Worm (Caenorhabditis elegans) whole organism, L3 larva: ENCODE data around the gene pdha-1.

Experiments used
- R02D3.7 ChIP-seq: fragments of 150-350 bp; optimal IDR thresholded peaks from 2 replicates; lab custom pipeline; 2014; ENCODE audit warnings: missing biosample characterization, missing genetic modification characterization
- ZK546.5 ChIP-seq: sonication (generic microtip); optimal IDR thresholded peaks from 2 replicates; lab custom pipeline; 2017; ENCODE audit warnings: missing biosample characterization, missing genetic modification characterization
- ama-1 ChIP-seq: fragments of 150-350 bp; optimal IDR thresholded peaks from 2 replicates; lab custom pipeline; 2018
- ceh-16 ChIP-seq: sonication (generic microtip); optimal IDR thresholded peaks from 2 replicates; lab custom pipeline; 2017; ENCODE audit warnings: missing biosample characterization, missing genetic modification characterization
- ceh-28 ChIP-seq: fragments of 150-350 bp; optimal IDR thresholded peaks from 2 replicates; lab custom pipeline; 2014; ENCODE audit warnings: missing biosample characterization, missing genetic modification reagents, missing genetic modification characterization
- ceh-82 ChIP-seq: fragments of 150-350 bp; optimal IDR thresholded peaks from 2 replicates; lab custom pipeline; 2014; ENCODE audit warnings: missing biosample characterization, missing genetic modification characterization
- ceh-9 ChIP-seq: sonication (generic microtip); optimal IDR thresholded peaks from 2 replicates; lab custom pipeline; 2018; ENCODE audit warnings: missing biosample characterization, missing genetic modification characterization
- daf-12 ChIP-seq: fragments of 150-350 bp; optimal IDR thresholded peaks from 2 replicates; lab custom pipeline; 2014; ENCODE audit warnings: missing biosample characterization, missing genetic modification reagents, missing genetic modification characterization
- egl-27 ChIP-seq: sonication (generic microtip); optimal IDR thresholded peaks from 4 replicates; lab custom pipeline; 2017; ENCODE audit warnings: missing biosample characterization, missing genetic modification reagents, missing genetic modification characterization
- egl-5 ChIP-seq: fragments of 150-350 bp; optimal IDR thresholded peaks from 2 replicates; lab custom pipeline; 2017; ENCODE audit warnings: missing biosample characterization, missing genetic modification reagents, missing genetic modification characterization, inconsistent platforms
- elt-2 ChIP-seq: sonication (generic microtip); optimal IDR thresholded peaks from 2 replicates; lab custom pipeline; 2016; ENCODE audit warnings: missing genetic modification reagents, mild to moderate bottlenecking, missing genetic modification characterization, missing compliant biosample characterization
- eor-1 ChIP-seq, 2 experiments: fragments of 150-350 bp; optimal IDR thresholded peaks; 2 replicates each; lab custom pipeline; 2014 to 2018; ENCODE audit warnings: missing biosample characterization in 2 of 2, missing genetic modification characterization in 2 of 2
- fkh-10 ChIP-seq: sonication (generic microtip); optimal IDR thresholded peaks from 2 replicates; lab custom pipeline; 2017; ENCODE audit warnings: missing biosample characterization, missing genetic modification reagents, missing genetic modification characterization
- fos-1 ChIP-seq: fragments of 150-350 bp; optimal IDR thresholded peaks from 2 replicates; lab custom pipeline; 2014; ENCODE audit warnings: missing biosample characterization, missing genetic modification characterization
- hmg-11 ChIP-seq: sonication (generic microtip); optimal IDR thresholded peaks from 2 replicates; lab custom pipeline; 2016; ENCODE audit warnings: missing genetic modification characterization, missing compliant biosample characterization
- jun-1 ChIP-seq: fragments of 150-350 bp; optimal IDR thresholded peaks from 2 replicates; lab custom pipeline; 2014; ENCODE audit warnings: missing biosample characterization, missing genetic modification reagents, missing genetic modification characterization
- lin-15B ChIP-seq: fragments of 150-350 bp; optimal IDR thresholded peaks from 2 replicates; lab custom pipeline; 2014; ENCODE audit warnings: missing biosample characterization, missing genetic modification characterization
- lin-39 ChIP-seq: fragments of 150-350 bp; optimal IDR thresholded peaks from 2 replicates; lab custom pipeline; 2018; ENCODE audit warnings: missing biosample characterization, missing genetic modification reagents, missing genetic modification characterization
- lsy-12 ChIP-seq: sonication (generic microtip); optimal IDR thresholded peaks from 2 replicates; lab custom pipeline; 2016; ENCODE audit warnings: mild to moderate bottlenecking, missing genetic modification characterization, missing compliant biosample characterization
- mdl-1 ChIP-seq: fragments of 150-350 bp; optimal IDR thresholded peaks from 2 replicates; lab custom pipeline; 2014; ENCODE audit warnings: missing biosample characterization, missing genetic modification characterization
- mml-1 ChIP-seq: fragments of 150-350 bp; sonication (generic microtip); optimal IDR thresholded peaks from 3 replicates; lab custom pipeline; 2014; ENCODE audit warnings: missing biosample characterization, missing genetic modification characterization
- nfya-1 ChIP-seq: sonication (generic microtip); optimal IDR thresholded peaks from 2 replicates; lab custom pipeline; 2017; ENCODE audit warnings: missing genetic modification characterization, mild to moderate bottlenecking, missing compliant biosample characterization, antibody characterized with exemption, moderate library complexity; ENCODE audit not compliant: insufficient read depth
- nhr-11 ChIP-seq: fragments of 150-350 bp; optimal IDR thresholded peaks from 2 replicates; lab custom pipeline; 2014; ENCODE audit warnings: missing biosample characterization, missing genetic modification characterization
- nhr-23 ChIP-seq: fragments of 150-350 bp; optimal IDR thresholded peaks from 2 replicates; lab custom pipeline; 2014; ENCODE audit warnings: missing biosample characterization, missing genetic modification reagents, missing genetic modification characterization
- nhr-237 ChIP-seq: fragments of 150-350 bp; optimal IDR thresholded peaks from 2 replicates; lab custom pipeline; 2014; ENCODE audit warnings: missing biosample characterization, missing genetic modification characterization
- nhr-25 ChIP-seq: sonication (generic microtip); optimal IDR thresholded peaks from 2 replicates; lab custom pipeline; 2017; ENCODE audit warnings: missing biosample characterization, missing genetic modification characterization
- nhr-28 ChIP-seq: fragments of 150-350 bp; optimal IDR thresholded peaks from 2 replicates; lab custom pipeline; 2014; ENCODE audit warnings: missing biosample characterization, missing genetic modification characterization
- nhr-43 ChIP-seq: sonication (generic microtip); optimal IDR thresholded peaks from 2 replicates; lab custom pipeline; 2016; ENCODE audit warnings: mild to moderate bottlenecking, missing genetic modification characterization, missing compliant biosample characterization; ENCODE audit not compliant: poor library complexity, severe bottlenecking
- nhr-67 ChIP-seq: fragments of 150-350 bp; optimal IDR thresholded peaks from 2 replicates; lab custom pipeline; 2014; ENCODE audit warnings: missing biosample characterization, missing genetic modification characterization
- nhr-77 ChIP-seq: fragments of 150-350 bp; optimal IDR thresholded peaks from 2 replicates; lab custom pipeline; 2014; ENCODE audit warnings: missing biosample characterization, missing genetic modification characterization
- pha-4 ChIP-seq: fragments of 150-350 bp; optimal IDR thresholded peaks from 2 replicates; lab custom pipeline; 2014; ENCODE audit warnings: missing biosample characterization, missing genetic modification reagents, missing genetic modification characterization
- pqm-1 ChIP-seq: fragments of 150-350 bp; optimal IDR thresholded peaks from 2 replicates; lab custom pipeline; 2017; ENCODE audit warnings: missing biosample characterization, missing genetic modification characterization, inconsistent platforms
- sea-2 ChIP-seq: fragments of 150-350 bp; sonication (generic microtip); optimal IDR thresholded peaks from 4 replicates; lab custom pipeline; 2014; ENCODE audit warnings: missing biosample characterization, missing genetic modification reagents, missing genetic modification characterization
- skn-1 ChIP-seq: fragments of 150-350 bp; optimal IDR thresholded peaks from 2 replicates; lab custom pipeline; 2014; ENCODE audit warnings: missing biosample characterization, missing genetic modification characterization
- snpc-4 ChIP-seq: fragments of 150-350 bp; optimal IDR thresholded peaks from 2 replicates; lab custom pipeline; 2014; ENCODE audit warnings: missing biosample characterization, missing genetic modification characterization
- tbx-2 ChIP-seq: sonication (generic microtip); optimal IDR thresholded peaks from 2 replicates; lab custom pipeline; 2016; ENCODE audit warnings: mild to moderate bottlenecking, missing genetic modification characterization, missing compliant biosample characterization
- unc-62 ChIP-seq: fragments of 150-350 bp; sonication (generic microtip); optimal IDR thresholded peaks from 4 replicates; lab custom pipeline; 2014; ENCODE audit warnings: missing biosample characterization, missing genetic modification reagents, missing genetic modification characterization
- zag-1 ChIP-seq: fragments of 150-350 bp; optimal IDR thresholded peaks from 2 replicates; lab custom pipeline; 2014; ENCODE audit warnings: missing biosample characterization, missing genetic modification characterization
- ztf-11 ChIP-seq: fragments of 150-350 bp; optimal IDR thresholded peaks from 2 replicates; lab custom pipeline; 2014; ENCODE audit warnings: missing biosample characterization, missing genetic modification characterization
- ztf-4 ChIP-seq: fragments of 150-350 bp; optimal IDR thresholded peaks from 2 replicates; lab custom pipeline; 2014; ENCODE audit warnings: missing biosample characterization, missing genetic modification characterization

Gene pdha-1

ce11 chrII:8017380-8017779 lies 48.7 kb upstream of the pdha-1 start, which contains the start of gene zyg-11:
Gene zyg-11 (plus strand): TSS chrII:8017680.
- TF ChIP-seq pha-4 (tag; lab: Kevin White, UChicago) (peak; percentile 7), lin-15B (tag; lab: Kevin White, UChicago) (peak; percentile 63), fos-1 (no peak)

ce11 chrII:8020580-8021044 lies 45.5 kb upstream of the pdha-1 start:
- TF ChIP-seq nhr-25 (peak; percentile 21), nhr-43 (tag; lab: Kevin White, UChicago) (peak; percentile 34), skn-1 (tag; lab: Kevin White, UChicago) (no peak), nhr-23 (tag; lab: Kevin White, UChicago) (peak; percentile 6), elt-2 (peak; percentile 6), nhr-28 (tag; lab: Kevin White, UChicago) (no peak), ama-1 (peak; percentile 42), ZK546.5 (tag; lab: Kevin White, UChicago) (no peak), ztf-4 (tag; lab: Kevin White, UChicago) (peak; percentile 73)

- TF ChIP-seq snpc-4 (tag; lab: Kevin White, UChicago): no peak
- no peak for TF ChIP-seq nhr-77 (tag; lab: Kevin White, UChicago)
- TF ChIP-seq ama-1: no peak
- TF ChIP-seq ceh-9 (tag; lab: Kevin White, UChicago): no peak
- TF ChIP-seq R02D3.7 (tag; lab: Kevin White, UChicago): no peak
- no peak for TF ChIP-seq zag-1 (tag; lab: Kevin White, UChicago)
Measured at ce11 chrII:8022461-8022860, 43.6 kb upstream of the pdha-1 start, which contains the start of gene hda-2. Gene hda-2 (minus strand): TSS chrII:8022561.

- no peak for TF ChIP-seq snpc-4 (tag; lab: Kevin White, UChicago)
- no peak for TF ChIP-seq ztf-11 (tag; lab: Kevin White, UChicago)
- TF ChIP-seq daf-12 (tag; lab: Kevin White, UChicago): no peak
- TF ChIP-seq nhr-237 (tag; lab: Kevin White, UChicago): no peak
- TF ChIP-seq mdl-1 (tag; lab: Kevin White, UChicago): no peak
- TF ChIP-seq, all 47 proteins: peak for 0
Measured at ce11 chrII:8027663-8028062, 38.4 kb upstream of the pdha-1 start, which contains the start of gene swsn-7. Gene swsn-7 (minus strand): TSS chrII:8027763.

ce11 chrII:8028246-8028694 lies 37.8 kb upstream of the pdha-1 start:
- TF ChIP-seq nhr-28 (tag; lab: Kevin White, UChicago): no peak
- TF ChIP-seq ceh-16 (tag; lab: Kevin White, UChicago): no peak
- TF ChIP-seq nhr-77 (tag; lab: Kevin White, UChicago): no peak
- TF ChIP-seq sea-2 (GFP tag; lab: Kevin White, UChicago): peak; percentile 5
- TF ChIP-seq nhr-23 (tag; lab: Kevin White, UChicago): peak; percentile 70
- TF ChIP-seq lin-39 (tag; lab: Kevin White, UChicago): peak; percentile 91
- peak; percentile 60 for TF ChIP-seq skn-1 (tag; lab: Kevin White, UChicago)
- TF ChIP-seq nhr-43 (tag; lab: Kevin White, UChicago): peak; percentile 73
- TF ChIP-seq mml-1 (tag; lab: Kevin White, UChicago): no peak
- peak; percentile 73 for TF ChIP-seq R02D3.7 (tag; lab: Kevin White, UChicago)
- TF ChIP-seq egl-5: peak; percentile 35
- TF ChIP-seq snpc-4 (tag; lab: Kevin White, UChicago): peak; percentile 81
- peak; percentile 68 for TF ChIP-seq fkh-10 (GFP tag; lab: Kevin White, UChicago)
- TF ChIP-seq elt-2: peak; percentile 88
- peak; percentile 78 for TF ChIP-seq ceh-28
- TF ChIP-seq tbx-2: peak; percentile 77
- peak; percentile 59 for TF ChIP-seq ama-1
- TF ChIP-seq pqm-1: peak; percentile 45
- no peak for TF ChIP-seq ceh-9 (tag; lab: Kevin White, UChicago)
- TF ChIP-seq unc-62: peak; percentile 37
- TF ChIP-seq fos-1: peak; percentile 36
- peak; percentile 43 for TF ChIP-seq ceh-82 (tag; lab: Kevin White, UChicago)
- peak; percentile 18 for TF ChIP-seq mdl-1 (tag; lab: Kevin White, UChicago)
- TF ChIP-seq ZK546.5 (tag; lab: Kevin White, UChicago): no peak
- TF ChIP-seq hmg-11 (tag; lab: Kevin White, UChicago): peak; percentile 98
- TF ChIP-seq egl-27 (tag; lab: Kevin White, UChicago): peak; percentile 79
- TF ChIP-seq eor-1 (tag; optimal IDR thresholded peaks at IDR 0.05; lab: Kevin White, UChicago): no peak
- peak; percentile 67 for TF ChIP-seq pha-4 (tag; lab: Kevin White, UChicago)
- TF ChIP-seq nhr-25: peak; percentile 50
- no peak for TF ChIP-seq ztf-4 (tag; lab: Kevin White, UChicago)
- TF ChIP-seq lin-15B (tag; lab: Kevin White, UChicago): peak; percentile 95
- no peak for TF ChIP-seq nhr-67
- peak; percentile 82 for TF ChIP-seq lsy-12
- peak; percentile 93 for TF ChIP-seq nfya-1 (tag; lab: Kevin White, UChicago)
- no peak for TF ChIP-seq nhr-237 (tag; lab: Kevin White, UChicago)
- peak; percentile 19 for TF ChIP-seq nhr-11 (tag; lab: Kevin White, UChicago)
- TF ChIP-seq jun-1: peak; percentile 89
